Worm (Caenorhabditis elegans): ENCODE measurements around the gene F26D2.15.

The F26D2.15 gene

ce11 chrV:16437546-16437945 lies at the start of gene F26D2.15:
TSS of gene F26D2.15 (plus strand) at chrV:16437846.
- no peak for TF ChIP-seq ama-1 (optimal IDR thresholded peaks at IDR 0.05)
- TF ChIP-seq sea-1 (GFP tag; conservative IDR thresholded peaks at IDR 0.05) = no peak
- TF ChIP-seq B0310.2 (tag; optimal IDR thresholded peaks at IDR 0.05) = no peak

DNA sequence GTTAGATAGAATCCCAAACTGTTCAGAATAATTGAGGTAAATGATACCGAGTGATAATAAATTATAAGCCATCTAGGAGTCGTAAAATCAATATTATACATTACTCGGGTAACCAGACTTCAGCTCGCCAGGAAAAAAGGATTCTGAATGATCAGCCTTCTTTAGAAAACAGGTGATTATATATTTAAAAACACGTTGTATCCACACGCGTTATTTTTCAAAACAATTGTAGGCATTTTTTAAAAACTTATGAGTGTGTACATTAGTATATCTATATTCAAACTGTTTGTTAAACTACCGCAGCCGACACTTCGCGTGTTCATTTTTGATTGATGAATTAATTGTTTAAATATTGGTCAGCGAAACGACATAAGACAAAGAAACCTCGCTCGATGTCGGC lies 49.4 kb upstream of the F26D2.15 start, which contains the start of gene sri-65:
TSS of gene sri-65 (minus strand) at position 101 of the 400 bp plus-strand sequence.
- TF ChIP-seq aly-1 (tag; optimal IDR thresholded peaks at IDR 0.05) = no peak
- no peak for TF ChIP-seq flt-1 (GFP tag; IDR thresholded peaks at IDR 0.05)
- TF ChIP-seq ceh-13 (GFP tag; optimal IDR thresholded peaks at IDR 0.05) = no peak
- no peak for TF ChIP-seq F13C5.2 (tag; optimal IDR thresholded peaks at IDR 0.05)
- TF ChIP-seq hmg-4 (GFP tag; optimal IDR thresholded peaks at IDR 0.05) = no peak
- TF ChIP-seq ama-1 (optimal IDR thresholded peaks at IDR 0.05) = no peak
- no peak for TF ChIP-seq ets-7 (tag; optimal IDR thresholded peaks at IDR 0.05)
- no peak for TF ChIP-seq pes-1 (GFP tag; IDR thresholded peaks at IDR 0.05)
- TF ChIP-seq hmbx-1 (tag; optimal IDR thresholded peaks at IDR 0.05) = no peak
- no peak for TF ChIP-seq tra-4 (tag; optimal IDR thresholded peaks at IDR 0.05)
- TF ChIP-seq B0310.2 (tag; optimal IDR thresholded peaks at IDR 0.05) = no peak
- TF ChIP-seq sea-1 (GFP tag; conservative IDR thresholded peaks at IDR 0.05) = no peak
- TF ChIP-seq hnd-1 (tag; optimal IDR thresholded peaks at IDR 0.05) = no peak
- TF ChIP-seq scrt-1 (GFP tag; IDR thresholded peaks at IDR 0.05) = no peak
- no peak for TF ChIP-seq tbx-11 (GFP tag; IDR thresholded peaks at IDR 0.05)
- TF ChIP-seq ceh-36 (tag; optimal IDR thresholded peaks at IDR 0.05) = no peak
- TF ChIP-seq tbx-37 (GFP tag; conservative IDR thresholded peaks at IDR 0.05) = no peak

ce11 chrV:16390655-16391054 lies 47.0 kb upstream of the F26D2.15 start, which contains the start of gene gst-44:
TSS of gene gst-44 (plus strand) at chrV:16390891.
- TF ChIP-seq tbx-11 (GFP tag; IDR thresholded peaks at IDR 0.05) = no peak
- no peak for TF ChIP-seq hnd-1 (tag; optimal IDR thresholded peaks at IDR 0.05)
- no peak for TF ChIP-seq F13C5.2 (tag; optimal IDR thresholded peaks at IDR 0.05)
- no peak for TF ChIP-seq tbx-37 (GFP tag; conservative IDR thresholded peaks at IDR 0.05)
- no peak for TF ChIP-seq aly-1 (tag; optimal IDR thresholded peaks at IDR 0.05)
- no peak for TF ChIP-seq scrt-1 (GFP tag; IDR thresholded peaks at IDR 0.05)
- no peak for TF ChIP-seq ama-1 (optimal IDR thresholded peaks at IDR 0.05)
- no peak for TF ChIP-seq pes-1 (GFP tag; IDR thresholded peaks at IDR 0.05)
- no peak for TF ChIP-seq ceh-36 (tag; optimal IDR thresholded peaks at IDR 0.05)
- no peak for TF ChIP-seq B0310.2 (tag; optimal IDR thresholded peaks at IDR 0.05)
- no peak for TF ChIP-seq ets-7 (tag; optimal IDR thresholded peaks at IDR 0.05)
- no peak for TF ChIP-seq hmg-4 (GFP tag; optimal IDR thresholded peaks at IDR 0.05)
- no peak for TF ChIP-seq flt-1 (GFP tag; IDR thresholded peaks at IDR 0.05)
- no peak for TF ChIP-seq ceh-13 (GFP tag; optimal IDR thresholded peaks at IDR 0.05)

- TF ChIP-seq sea-1 (GFP tag; conservative IDR thresholded peaks at IDR 0.05) (no peak), F13C5.2 (tag; optimal IDR thresholded peaks at IDR 0.05) (no peak), hmbx-1 (tag; optimal IDR thresholded peaks at IDR 0.05) (no peak), pes-1 (GFP tag; IDR thresholded peaks at IDR 0.05) (no peak), tbx-37 (GFP tag; conservative IDR thresholded peaks at IDR 0.05) (no peak)
These were observed 43.9 kb upstream of the F26D2.15 start, which contains the start of gene srd-63 for ce11 chrV:16393728-16394127. TSS of gene srd-63 (minus strand) at chrV:16393828.

- TF ChIP-seq F13C5.2 (tag; optimal IDR thresholded peaks at IDR 0.05) (no peak), tra-4 (tag; optimal IDR thresholded peaks at IDR 0.05) (no peak), tbx-11 (GFP tag; IDR thresholded peaks at IDR 0.05) (no peak), ama-1 (optimal IDR thresholded peaks at IDR 0.05) (no peak), ceh-13 (GFP tag; optimal IDR thresholded peaks at IDR 0.05) (no peak), ceh-36 (tag; optimal IDR thresholded peaks at IDR 0.05) (no peak), hnd-1 (tag; optimal IDR thresholded peaks at IDR 0.05) (no peak)
These were observed 42.5 kb upstream of the F26D2.15 start, which contains the start of gene F13A7.11 for ce11 chrV:16395131-16395530. TSS of gene F13A7.11 (minus strand) at chrV:16395304.

ce11 chrV:16395739-16396138 lies 41.9 kb upstream of the F26D2.15 start, which contains the start of gene F13A7.12:
TSS of gene F13A7.12 (plus strand) at chrV:16396039.
- TF ChIP-seq sea-1 (GFP tag; conservative IDR thresholded peaks at IDR 0.05) (no peak), hnd-1 (tag; optimal IDR thresholded peaks at IDR 0.05) (no peak), pes-1 (GFP tag; IDR thresholded peaks at IDR 0.05) (no peak), tbx-11 (GFP tag; IDR thresholded peaks at IDR 0.05) (no peak), tbx-37 (GFP tag; conservative IDR thresholded peaks at IDR 0.05) (no peak), hmg-4 (GFP tag; optimal IDR thresholded peaks at IDR 0.05) (no peak), hmbx-1 (tag; optimal IDR thresholded peaks at IDR 0.05) (no peak), ceh-13 (GFP tag; optimal IDR thresholded peaks at IDR 0.05) (no peak), flt-1 (GFP tag; IDR thresholded peaks at IDR 0.05) (no peak), ceh-36 (tag; optimal IDR thresholded peaks at IDR 0.05) (no peak), ama-1 (optimal IDR thresholded peaks at IDR 0.05) (no peak), scrt-1 (GFP tag; IDR thresholded peaks at IDR 0.05) (no peak), B0310.2 (tag; optimal IDR thresholded peaks at IDR 0.05) (no peak), ets-7 (tag; optimal IDR thresholded peaks at IDR 0.05) (no peak)

- no peak for TF ChIP-seq ceh-13 (GFP tag; optimal IDR thresholded peaks at IDR 0.05)
- TF ChIP-seq ama-1 (optimal IDR thresholded peaks at IDR 0.05) = no peak
- no peak for TF ChIP-seq ceh-36 (tag; optimal IDR thresholded peaks at IDR 0.05)
- no peak for TF ChIP-seq pes-1 (GFP tag; IDR thresholded peaks at IDR 0.05)
- TF ChIP-seq hmbx-1 (tag; optimal IDR thresholded peaks at IDR 0.05) = no peak
- no peak for TF ChIP-seq ets-7 (tag; optimal IDR thresholded peaks at IDR 0.05)
- TF ChIP-seq sea-1 (GFP tag; conservative IDR thresholded peaks at IDR 0.05) = no peak
- TF ChIP-seq flt-1 (GFP tag; IDR thresholded peaks at IDR 0.05) = no peak
- no peak for TF ChIP-seq hnd-1 (tag; optimal IDR thresholded peaks at IDR 0.05)
- TF ChIP-seq tbx-11 (GFP tag; IDR thresholded peaks at IDR 0.05) = no peak
These were observed 38.3 kb upstream of the F26D2.15 start, which contains the start of gene sre-36 for ce11 chrV:16399388-16399787. TSS of gene sre-36 (plus strand) at chrV:16399688.

DNA sequence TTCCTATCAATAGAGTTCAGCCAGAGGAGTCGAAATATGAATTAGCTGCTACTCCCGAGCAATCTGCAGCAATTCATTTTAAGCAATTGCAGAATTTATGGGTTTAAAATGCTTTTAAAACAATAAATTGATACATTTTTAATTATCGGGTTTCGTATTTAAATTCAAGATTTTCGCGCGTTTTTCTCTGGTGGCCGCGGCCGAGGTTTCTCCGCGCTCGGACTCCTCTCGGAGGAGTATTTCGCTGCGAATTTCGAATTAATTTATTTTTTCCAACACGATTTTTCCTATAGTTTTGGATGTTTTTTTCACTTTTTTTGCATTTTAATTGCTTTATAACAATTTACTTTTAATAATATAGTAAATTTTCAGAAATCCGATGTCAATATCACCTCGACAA lies 36.1 kb upstream of the F26D2.15 start, which contains the start of gene F13A7.14:
TSS of gene F13A7.14 (plus strand) at position 373 of the 400 bp plus-strand sequence.
- TF ChIP-seq hmg-4 (GFP tag; optimal IDR thresholded peaks at IDR 0.05) = peak; percentile 19
- peak; percentile 84 for TF ChIP-seq tbx-37 (GFP tag; conservative IDR thresholded peaks at IDR 0.05)
- peak; percentile 64 for TF ChIP-seq pes-1 (GFP tag; IDR thresholded peaks at IDR 0.05)
- no peak for TF ChIP-seq ama-1 (optimal IDR thresholded peaks at IDR 0.05)

Data from whole organism, early embryonic.